Worm (Caenorhabditis elegans): ENCODE measurements around the gene ncl-1.
A peak's percentile ranks its signal among the peaks of the same experiment; 100 is the strongest.
"Not testable (repeated sequence)": the region's sequence is repeated elsewhere in the genome, so short reads cannot be mapped to it uniquely, and the experiment has no call there.

ncl-1 gene

ce11 chrIII:7670399-7670798 lies 49.1 kb upstream of the ncl-1 start:
- 0 out of 2 replicates have a peak, but pooled peaks have one; percentile 62 for TF ChIP-seq egl-43 (GFP tag; IDR thresholded peaks at IDR 0.05)
- TF ChIP-seq set-16 (GFP tag; IDR thresholded peaks at IDR 0.05), result peak; percentile 62; the same call in 1 of the 2 replicates

ce11 chrIII:7672411-7672810 lies 47.1 kb upstream of the ncl-1 start:
- TF ChIP-seq lim-7 (GFP tag; IDR thresholded peaks at IDR 0.05) (no peak), lin-13 (GFP tag; optimal IDR thresholded peaks at IDR 0.05) (no peak), F26F4.8 (GFP tag; conservative IDR thresholded peaks at IDR 0.05) (0 out of 2 replicates have a peak, but pooled peaks have one; percentile 44), hlh-30 (tag; optimal IDR thresholded peaks at IDR 0.05; ENCODE audit: insufficient read depth) (no peak), tag-97 (GFP tag; IDR thresholded peaks at IDR 0.05) (no peak), mes-2 (tag; optimal IDR thresholded peaks at IDR 0.05; ENCODE audit: poor library complexity, severe bottlenecking) (no peak), ctbp-1 (GFP tag; IDR thresholded peaks at IDR 0.05) (no peak), ceh-82 (tag; optimal IDR thresholded peaks at IDR 0.05) (no peak), skn-1 (tag; optimal IDR thresholded peaks at IDR 0.05) (no peak), nhr-6 (tag; optimal IDR thresholded peaks at IDR 0.05) (no peak), egl-27 (tag; optimal IDR thresholded peaks at IDR 0.05) (no peak), nhr-237 (tag; optimal IDR thresholded peaks at IDR 0.05) (no peak), F44E2.7 (GFP tag; IDR thresholded peaks at IDR 0.05) (no peak), aly-2 (tag; optimal IDR thresholded peaks at IDR 0.05) (no peak), dve-1 (tag; optimal IDR thresholded peaks at IDR 0.05; ENCODE audit: insufficient read depth) (no peak), set-16 (GFP tag; IDR thresholded peaks at IDR 0.05) (peak; percentile 83), aha-1 (tag) (peak; percentile 17), hif-1 (tag; optimal IDR thresholded peaks at IDR 0.05) (no peak), T20F7.1 (GFP tag; optimal IDR thresholded peaks at IDR 0.05) (no peak)

- TF ChIP-seq hmg-1.1 (GFP tag; IDR thresholded peaks at IDR 0.05) (peak; percentile 56; the same call in 1 of the 2 replicates), T26A8.4 (GFP tag; IDR thresholded peaks at IDR 0.05) (peak; percentile 41; the same call in 1 of the 2 replicates), dmd-6 (GFP tag; IDR thresholded peaks at IDR 0.05) (peak; percentile 41; the same call in 1 of the 2 replicates), nhr-28 (tag; optimal IDR thresholded peaks at IDR 0.05) (peak; percentile 20), set-16 (GFP tag; IDR thresholded peaks at IDR 0.05) (peak; percentile 72), hlh-11 (tag; optimal IDR thresholded peaks at IDR 0.05) (peak; percentile 25), lin-1 (GFP tag; IDR thresholded peaks at IDR 0.05) (0 out of 2 replicates have a peak, but pooled peaks have one; percentile 10), php-3 (GFP tag; IDR thresholded peaks at IDR 0.05) (peak; percentile 62), ceh-20 (GFP tag; IDR thresholded peaks at IDR 0.05) (0 out of 2 replicates have a peak, but pooled peaks have one; percentile 11), tra-1 (GFP tag; IDR thresholded peaks at IDR 0.05) (peak; percentile 69), egl-43 (GFP tag; IDR thresholded peaks at IDR 0.05) (0 out of 2 replicates have a peak, but pooled peaks have one; percentile 21), hlh-30 (tag; optimal IDR thresholded peaks at IDR 0.05; ENCODE audit: insufficient read depth) (peak; percentile 13), pha-4 (GFP tag; IDR thresholded peaks at IDR 0.05) (0 out of 2 replicates have a peak, but pooled peaks have one; percentile 9)
- not testable (repeated sequence) for TF ChIP-seq pha-4 (tag; optimal IDR thresholded peaks at IDR 0.05)
These were observed 42.7 kb upstream of the ncl-1 start for ce11 chrIII:7676796-7677195.

ce11 chrIII:7692287-7692686 lies 27.2 kb upstream of the ncl-1 start:
- TF ChIP-seq madf-5 (GFP tag; IDR thresholded peaks at IDR 0.05) (no peak), mdl-1 (tag; optimal IDR thresholded peaks at IDR 0.05) (no peak), F37D6.2 (tag; optimal IDR thresholded peaks at IDR 0.05) (no peak), ctbp-1 (GFP tag; IDR thresholded peaks at IDR 0.05) (no peak), dmd-8 (GFP tag; IDR thresholded peaks at IDR 0.05) (no peak), unc-62 (GFP tag; optimal IDR thresholded peaks at IDR 0.05 in 1 of 2) (peak in 1 of 2 experiments; percentile 92), unc-62 (tag; optimal IDR thresholded peaks at IDR 0.05) (no peak), Y48G9A.11 (GFP tag; IDR thresholded peaks at IDR 0.05) (no peak), dve-1 (tag; optimal IDR thresholded peaks at IDR 0.05; ENCODE audit: insufficient read depth) (no peak)

All from whole organism, L4 larva.